Fruit fly (Drosophila melanogaster): ENCODE data around the gene AdoR.

The AdoR gene

DNA sequence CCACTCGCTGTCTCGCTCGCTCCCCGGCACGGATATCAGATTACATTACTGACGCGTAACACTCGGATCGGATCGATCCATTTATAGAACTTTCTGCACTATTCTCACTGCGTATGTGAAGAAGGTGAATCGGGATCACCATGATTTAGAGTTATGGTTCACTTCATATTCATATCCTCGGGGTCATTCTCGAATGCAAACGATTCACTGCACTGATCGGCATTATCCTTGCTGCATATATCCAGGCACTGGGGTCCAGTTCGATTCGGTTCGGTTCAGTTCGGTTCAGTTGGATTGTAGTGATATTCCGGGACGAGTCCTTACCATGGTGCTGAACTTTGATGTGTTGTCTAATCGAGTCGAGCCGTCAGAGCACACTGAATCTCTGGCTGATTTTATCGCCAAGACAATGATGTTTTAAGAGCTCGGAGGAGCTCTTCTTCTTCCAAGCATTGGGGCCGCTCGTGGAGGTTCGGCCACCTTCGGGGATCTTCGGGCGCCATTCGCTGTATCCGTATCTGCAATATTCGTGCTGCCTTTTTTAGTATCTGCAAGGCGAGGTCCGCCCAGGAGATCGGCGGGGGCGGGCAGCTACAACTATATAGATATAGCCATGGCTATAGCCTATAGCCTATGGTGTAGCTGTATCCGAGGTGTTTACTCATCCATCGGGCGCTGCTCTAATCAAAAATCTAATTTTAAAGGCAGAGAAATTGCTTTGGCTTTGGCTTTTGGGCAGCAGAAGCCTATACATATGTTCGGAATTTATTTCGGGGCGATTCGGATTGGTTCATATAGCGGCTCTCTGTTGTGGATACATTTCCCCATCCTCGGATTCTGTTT lies 25.0 kb upstream of the AdoR start, which contains the start of gene Mlc2 (continued):
- no peak for TF ChIP-seq CG32532 (GFP tag; IDR thresholded peaks at IDR 0.05)
- TF ChIP-seq CG9727 (GFP tag; optimal IDR thresholded peaks at IDR 0.05) = no peak
- 0 out of 4 replicates have a peak, but pooled peaks have one; percentile 53 for TF ChIP-seq chinmo (GFP tag; IDR thresholded peaks at IDR 0.05; ENCODE audit: partially characterized antibody)
- TF ChIP-seq CG2199 (GFP tag; IDR thresholded peaks at IDR 0.05) = no peak
- no peak for TF ChIP-seq CG12744 (GFP tag; optimal IDR thresholded peaks at IDR 0.05)
- TF ChIP-seq CG7839 (tag; optimal IDR thresholded peaks at IDR 0.05) = no peak
- no peak for TF ChIP-seq CG1233 (GFP tag; optimal IDR thresholded peaks at IDR 0.05)
- TF ChIP-seq Fer2 (tag; optimal IDR thresholded peaks at IDR 0.05) = no peak
- no peak for TF ChIP-seq ttk (GFP tag; IDR thresholded peaks at IDR 0.05)
- no peak for TF ChIP-seq Atf-2 (GFP tag; optimal IDR thresholded peaks at IDR 0.05)
- TF ChIP-seq ind (GFP tag; optimal IDR thresholded peaks at IDR 0.05) = no peak
- no peak for TF ChIP-seq Dad (GFP tag; optimal IDR thresholded peaks at IDR 0.05)
- no peak for TF ChIP-seq CG6175 (GFP tag; IDR thresholded peaks at IDR 0.05)
- no peak for TF ChIP-seq CG12391 (tag; optimal IDR thresholded peaks at IDR 0.05)
- no peak for TF ChIP-seq Jarid2 (GFP tag; optimal IDR thresholded peaks at IDR 0.05)
- no peak for TF ChIP-seq trh (GFP tag; optimal IDR thresholded peaks at IDR 0.05)
- no peak for TF ChIP-seq CG8388 (GFP tag; optimal IDR thresholded peaks at IDR 0.05)
- TF ChIP-seq crol (GFP tag; IDR thresholded peaks at IDR 0.05) = peak; percentile 66
- no peak for TF ChIP-seq CG11504 (tag; optimal IDR thresholded peaks at IDR 0.05)
- peak; percentile 84 for TF ChIP-seq lilli (GFP tag; optimal IDR thresholded peaks at IDR 0.05)
- no peak for TF ChIP-seq CG3847 (GFP tag; IDR thresholded peaks at IDR 0.05)
- TF ChIP-seq zen (tag; optimal IDR thresholded peaks at IDR 0.05) = no peak
- peak; percentile 53 for TF ChIP-seq Med (GFP tag)
- no peak for TF ChIP-seq wek (GFP tag; optimal IDR thresholded peaks at IDR 0.05)
- no peak for TF ChIP-seq CG8924 (tag; optimal IDR thresholded peaks at IDR 0.05)
- TF ChIP-seq Sry-δ (GFP tag; optimal IDR thresholded peaks at IDR 0.05) = no peak
- TF ChIP-seq CG7372 (GFP tag; IDR thresholded peaks at IDR 0.05) = no peak
- TF ChIP-seq CG9215 (GFP tag; IDR thresholded peaks at IDR 0.05) = no peak
- TF ChIP-seq MTF-1 (GFP tag; optimal IDR thresholded peaks at IDR 0.05; ENCODE audit: borderline replicate concordance) = no peak
- no peak for TF ChIP-seq CG17328 (GFP tag; IDR thresholded peaks at IDR 0.05)
- peak; percentile 37; the same call in 1 of the 2 replicates for TF ChIP-seq CG32767 (GFP tag; IDR thresholded peaks at IDR 0.05)
- no peak for TF ChIP-seq CG14014 (GFP tag; IDR thresholded peaks at IDR 0.05)
- no peak for TF ChIP-seq CG4854 (GFP tag; optimal IDR thresholded peaks at IDR 0.05)
- peak; percentile 52; the same call in 1 of the 3 replicates for TF ChIP-seq sr (GFP tag; IDR thresholded peaks at IDR 0.05)
- TF ChIP-seq az2 (GFP tag; optimal IDR thresholded peaks at IDR 0.05) = no peak
- TF ChIP-seq CG12299 (tag; optimal IDR thresholded peaks at IDR 0.05) = no peak
- no peak for TF ChIP-seq D19B (GFP tag; optimal IDR thresholded peaks at IDR 0.05)
- no peak for TF ChIP-seq sob (GFP tag; IDR thresholded peaks at IDR 0.05)
- no peak for TF ChIP-seq nom (GFP tag; optimal IDR thresholded peaks at IDR 0.05)
- no peak for TF ChIP-seq H2.0 (GFP tag; IDR thresholded peaks at IDR 0.05)
- TF ChIP-seq zfh2 (GFP tag; optimal IDR thresholded peaks at IDR 0.05) = no peak

Data from whole organism, embryonic.